Worm (Caenorhabditis elegans): ENCODE results near the gene hlh-13.
A peak's percentile ranks its signal among the peaks of the same experiment; 100 is the strongest.

hlh-13 gene

DNA sequence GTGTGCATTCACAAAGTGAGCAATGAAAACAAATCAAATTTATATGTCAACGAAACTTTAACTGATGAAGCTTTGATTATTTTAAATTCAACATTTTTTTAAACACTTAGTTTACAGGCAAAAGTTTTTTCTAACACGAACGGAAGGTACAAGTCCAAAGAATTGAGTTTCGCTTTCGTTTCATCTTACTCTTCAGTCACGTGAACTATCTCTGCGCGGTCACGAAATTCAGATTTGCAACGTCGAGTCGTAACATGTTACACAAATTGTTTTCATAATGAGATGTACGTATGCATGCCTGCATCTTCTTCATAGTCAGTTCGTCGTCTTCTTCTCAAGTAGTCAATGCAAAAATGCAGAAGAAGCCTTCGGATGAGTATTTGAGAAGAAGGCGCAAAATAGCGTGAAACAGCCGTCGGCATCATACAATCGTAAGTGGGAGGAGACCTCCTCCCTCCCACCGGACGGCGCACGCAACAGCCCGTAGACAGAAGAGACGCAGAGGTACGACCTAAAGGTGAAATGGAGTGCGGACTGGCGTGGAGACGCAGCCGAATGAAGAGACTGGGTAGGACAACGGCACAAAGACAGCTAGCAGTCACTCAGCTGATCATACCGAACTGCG lies 16.3 kb downstream of the hlh-13 start, which contains the start of gene coel-1 (continued):
- TF ChIP-seq F49E8.2 (tag; optimal IDR thresholded peaks at IDR 0.05; ENCODE audit: insufficient read depth), result no peak
- no peak for TF ChIP-seq nfyb-1 (GFP tag; IDR thresholded peaks at IDR 0.05)
- TF ChIP-seq rpc-1 (optimal IDR thresholded peaks at IDR 0.05), result no peak
- TF ChIP-seq rpc-1 (tag; optimal IDR thresholded peaks at IDR 0.05), result no peak
- peak; percentile 50; the same call in 1 of the 2 replicates for TF ChIP-seq K11D2.4 (GFP tag; IDR thresholded peaks at IDR 0.05)
- peak; percentile 77 for TF ChIP-seq egrh-3 (GFP tag; IDR thresholded peaks at IDR 0.05)
- TF ChIP-seq madf-10 (tag; optimal IDR thresholded peaks at IDR 0.05), result no peak
- TF ChIP-seq ZK185.1 (tag; optimal IDR thresholded peaks at IDR 0.05; ENCODE audit: poor library complexity, severe bottlenecking), result no peak
- TF ChIP-seq dpff-1 (tag; optimal IDR thresholded peaks at IDR 0.05), result no peak
- TF ChIP-seq F52B5.7 (tag; optimal IDR thresholded peaks at IDR 0.05), result no peak
- TF ChIP-seq tbp1 (GFP tag; optimal IDR thresholded peaks at IDR 0.05), result no peak
- TF ChIP-seq rcor-1 (GFP tag; IDR thresholded peaks at IDR 0.05), result no peak
- no peak for TF ChIP-seq cebp-1 (GFP tag; IDR thresholded peaks at IDR 0.05)
- TF ChIP-seq cebp-1 (tag; optimal IDR thresholded peaks at IDR 0.05), result peak; percentile 60
- no peak for TF ChIP-seq nfya-1 (tag; optimal IDR thresholded peaks at IDR 0.05; ENCODE audit: borderline replicate concordance, insufficient read depth)
- no peak for TF ChIP-seq mes-4 (tag; optimal IDR thresholded peaks at IDR 0.05)
- TF ChIP-seq somi-1 (GFP tag; optimal IDR thresholded peaks at IDR 0.05), result no peak
- TF ChIP-seq ceh-100 (GFP tag; IDR thresholded peaks at IDR 0.05), result no peak
- TF ChIP-seq sea-2 (GFP tag; IDR thresholded peaks at IDR 0.05), result no peak
- TF ChIP-seq egl-18 (GFP tag; IDR thresholded peaks at IDR 0.05), result no peak
- peak; percentile 16 for TF ChIP-seq attf-5 (GFP tag; optimal IDR thresholded peaks at IDR 0.05)
- TF ChIP-seq dox-1 (GFP tag; IDR thresholded peaks at IDR 0.05), result no peak; the same call in 1 of the 2 replicates
- no peak for TF ChIP-seq ceh-79 (tag; optimal IDR thresholded peaks at IDR 0.05)
- TF ChIP-seq nhr-120 (GFP tag; IDR thresholded peaks at IDR 0.05), result no peak
- TF ChIP-seq madf-8 (GFP tag; conservative IDR thresholded peaks at IDR 0.05), result no peak
- TF ChIP-seq egl-44 (GFP tag; IDR thresholded peaks at IDR 0.05), result no peak
- no peak for TF ChIP-seq Y53F4B.3 (GFP tag; IDR thresholded peaks at IDR 0.05)
- TF ChIP-seq mcd-1 (GFP tag; IDR thresholded peaks at IDR 0.05), result no peak
- no peak for TF ChIP-seq Y79H2A.3 (GFP tag; conservative IDR thresholded peaks at IDR 0.05)
- TF ChIP-seq nhr-80 (tag; optimal IDR thresholded peaks at IDR 0.05), result peak; percentile 52
- no peak for TF ChIP-seq ccch-3 (GFP tag; optimal IDR thresholded peaks at IDR 0.05)
- TF ChIP-seq C06A6.2 (GFP tag; conservative IDR thresholded peaks at IDR 0.05), result no peak
- TF ChIP-seq ztf-18 (tag; optimal IDR thresholded peaks at IDR 0.05), result no peak
- no peak for TF ChIP-seq akir-1 (GFP tag; optimal IDR thresholded peaks at IDR 0.05)
- no peak for TF ChIP-seq ztf-25 (GFP tag; IDR thresholded peaks at IDR 0.05)
- TF ChIP-seq B0019.2 (GFP tag; conservative IDR thresholded peaks at IDR 0.05), result no peak
- TF ChIP-seq Y67H2A.10 (GFP tag; conservative IDR thresholded peaks at IDR 0.05), result no peak
- TF ChIP-seq pbrm-1 (GFP tag; IDR thresholded peaks at IDR 0.05), result no peak
- TF ChIP-seq ztf-26 (tag; optimal IDR thresholded peaks at IDR 0.05), result no peak
- no peak for TF ChIP-seq snpc-1.3 (tag; optimal IDR thresholded peaks at IDR 0.05; ENCODE audit: insufficient read depth)
- no peak for TF ChIP-seq unc-62 (GFP tag; optimal IDR thresholded peaks at IDR 0.05)
- TF ChIP-seq T26A5.8 (tag; optimal IDR thresholded peaks at IDR 0.05), result no peak
- no peak for TF ChIP-seq lsl-1 (GFP tag; optimal IDR thresholded peaks at IDR 0.05)
- no peak for TF ChIP-seq lag-1 (GFP tag; IDR thresholded peaks at IDR 0.05)
- TF ChIP-seq F10E7.11 (tag; optimal IDR thresholded peaks at IDR 0.05), result no peak
- peak; percentile 52 for TF ChIP-seq ceh-27 (GFP tag; optimal IDR thresholded peaks at IDR 0.05)
- no peak for TF ChIP-seq hlh-12 (tag; optimal IDR thresholded peaks at IDR 0.05)
- no peak for TF ChIP-seq Y95B8A.8 (GFP tag; IDR thresholded peaks at IDR 0.05)
- no peak for TF ChIP-seq pha-4 (tag; optimal IDR thresholded peaks at IDR 0.05)
- no peak for TF ChIP-seq F57A8.1 (GFP tag; optimal IDR thresholded peaks at IDR 0.05)

All from whole organism, young adult.